Fruit fly (Drosophila melanogaster) whole organism, prepupa: ENCODE measurements around the gene Elp3.

ENCODE experiments used
- Blimp-1 ChIP-seq: fragments of 200-800 bp; sonication (Bioruptor generic); optimal IDR thresholded peaks from 3 replicates; lab custom pipeline; 2017; ENCODE audit warnings: missing biosample characterization, missing genetic modification characterization, mild to moderate bottlenecking, moderate library complexity, missing genetic modification reagents
- CG10669 ChIP-seq: fragments of 200-800 bp; sonication (Bioruptor generic); optimal IDR thresholded peaks from 3 replicates; lab custom pipeline; 2018; ENCODE audit warnings: missing biosample characterization, mild to moderate bottlenecking, missing genetic modification characterization, moderate library complexity
- CG11294 ChIP-seq: fragments of 200-800 bp; sonication (Bioruptor generic); IDR thresholded peaks from 2 replicates; pipeline ENCODE4 v1.3.6; 2022; ENCODE audit warnings: missing biosample characterization, missing genetic modification characterization
- CG11762 ChIP-seq: fragments of 200-800 bp; sonication (Bioruptor generic); optimal IDR thresholded peaks from 3 replicates; lab custom pipeline; 2016; ENCODE audit warnings: missing biosample characterization, missing genetic modification characterization; ENCODE audit not compliant: insufficient read depth
- CG11902 ChIP-seq: fragments of 200-800 bp; sonication (Bioruptor generic); optimal IDR thresholded peaks from 3 replicates; lab custom pipeline; 2016; ENCODE audit warnings: missing biosample characterization, missing genetic modification characterization
- CG15336 ChIP-seq: fragments of 200-800 bp; sonication (Bioruptor generic); IDR thresholded peaks from 2 replicates; pipeline ENCODE4 v1.3.6; 2022; ENCODE audit warnings: missing biosample characterization, missing genetic modification characterization
- CG1621 ChIP-seq: fragments of 200-800 bp; sonication (Bioruptor generic); optimal IDR thresholded peaks from 3 replicates; lab custom pipeline; 2018; ENCODE audit warnings: missing biosample characterization, mild to moderate bottlenecking, missing genetic modification characterization
- CG16779 ChIP-seq: fragments of 200-800 bp; sonication (Bioruptor generic); optimal IDR thresholded peaks from 3 replicates; lab custom pipeline; 2017; ENCODE audit warnings: missing biosample characterization, mild to moderate bottlenecking, missing genetic modification characterization
- CG3032 ChIP-seq: fragments of 200-800 bp; optimal IDR thresholded peaks from 2 replicates; lab custom pipeline; 2019; ENCODE audit warnings: missing biosample characterization, mild to moderate bottlenecking, missing genetic modification characterization, moderate library complexity
- CG31627 ChIP-seq: fragments of 200-800 bp; sonication (Bioruptor generic); optimal IDR thresholded peaks from 3 replicates; lab custom pipeline; 2016; ENCODE audit warnings: missing biosample characterization, missing genetic modification characterization
- CG32006 ChIP-seq: fragments of 200-800 bp; sonication (Bioruptor generic); optimal IDR thresholded peaks from 3 replicates; lab custom pipeline; 2017; ENCODE audit warnings: missing biosample characterization, mild to moderate bottlenecking, missing genetic modification characterization
- CG6792 ChIP-seq: fragments of 200-800 bp; sonication (Bioruptor generic); optimal IDR thresholded peaks from 3 replicates; lab custom pipeline; 2016; ENCODE audit warnings: missing biosample characterization, missing genetic modification characterization
- CG6808 ChIP-seq: fragments of 200-800 bp; sonication (Bioruptor generic); optimal IDR thresholded peaks from 3 replicates; lab custom pipeline; 2017; ENCODE audit warnings: missing biosample characterization, missing genetic modification characterization, mild to moderate bottlenecking, moderate library complexity, missing genetic modification reagents
- CG7368 ChIP-seq: fragments of 200-800 bp; sonication (Bioruptor generic); optimal IDR thresholded peaks from 3 replicates; lab custom pipeline; 2016; ENCODE audit warnings: missing biosample characterization, missing genetic modification characterization
- CG8632 ChIP-seq: fragments of 200-800 bp; sonication (Bioruptor generic); optimal IDR thresholded peaks from 3 replicates; lab custom pipeline; 2016; ENCODE audit warnings: missing biosample characterization, missing genetic modification characterization
- CG9139 ChIP-seq: fragments of 200-800 bp; sonication (Bioruptor generic); optimal IDR thresholded peaks from 3 replicates; lab custom pipeline; 2017; ENCODE audit warnings: missing biosample characterization, mild to moderate bottlenecking, missing genetic modification characterization
- Eip75B ChIP-seq: fragments of 200-800 bp; sonication (Bioruptor generic); optimal IDR thresholded peaks from 3 replicates; lab custom pipeline; 2016; ENCODE audit warnings: missing biosample characterization, missing genetic modification characterization
- Eip78C ChIP-seq: fragments of 200-800 bp; sonication (Bioruptor generic); peaks from one replicate; lab custom pipeline; 2016; ENCODE audit warnings: missing biosample characterization, missing genetic modification characterization
- Ets21C ChIP-seq: fragments of 200-800 bp; sonication (Bioruptor generic); optimal IDR thresholded peaks from 3 replicates; lab custom pipeline; 2016; ENCODE audit warnings: missing biosample characterization, missing genetic modification characterization
- Gug ChIP-seq: fragments of 200-800 bp; sonication (Bioruptor generic); IDR thresholded peaks from 2 replicates; pipeline ENCODE4 v1.3.6; 2022; ENCODE audit warnings: missing biosample characterization, missing genetic modification characterization
- Hr4 ChIP-seq: fragments of 200-800 bp; sonication (Bioruptor generic); optimal IDR thresholded peaks from 3 replicates; lab custom pipeline; 2016; ENCODE audit warnings: missing biosample characterization, missing genetic modification characterization
- Lpt ChIP-seq: fragments of 200-800 bp; sonication (Bioruptor generic); optimal IDR thresholded peaks from 3 replicates; lab custom pipeline; 2016; ENCODE audit warnings: missing biosample characterization, missing genetic modification characterization
- OdsH ChIP-seq: fragments of 200-800 bp; sonication (Bioruptor generic); optimal IDR thresholded peaks from 3 replicates; lab custom pipeline; 2016; ENCODE audit warnings: missing biosample characterization, missing genetic modification characterization
- Smox ChIP-seq: fragments of 200-800 bp; sonication (Bioruptor generic); optimal IDR thresholded peaks from 3 replicates; lab custom pipeline; 2016; ENCODE audit warnings: missing biosample characterization, missing genetic modification characterization
- Sox102F ChIP-seq: fragments of 200-800 bp; sonication (Bioruptor generic); optimal IDR thresholded peaks from 2 replicates; lab custom pipeline; 2016; ENCODE audit warnings: missing biosample characterization, mild to moderate bottlenecking, missing genetic modification characterization
- Sox14 ChIP-seq: fragments of 200-800 bp; sonication (Bioruptor generic); optimal IDR thresholded peaks from 3 replicates; lab custom pipeline; 2016; ENCODE audit warnings: missing biosample characterization, missing genetic modification characterization
- Sox15 ChIP-seq: fragments of 200-800 bp; sonication (Bioruptor generic); optimal IDR thresholded peaks from 3 replicates; lab custom pipeline; 2016; ENCODE audit warnings: missing biosample characterization, missing genetic modification characterization
- achi ChIP-seq: fragments of 200-800 bp; sonication (Bioruptor generic); optimal IDR thresholded peaks from 3 replicates; lab custom pipeline; 2016; ENCODE audit warnings: missing biosample characterization, missing genetic modification characterization
- dsx ChIP-seq: fragments of 200-800 bp; optimal IDR thresholded peaks from 3 replicates; lab custom pipeline; 2019; ENCODE audit warnings: missing biosample characterization, mild to moderate bottlenecking, missing genetic modification characterization, moderate library complexity; ENCODE audit not compliant: poor library complexity, severe bottlenecking
- eg ChIP-seq: fragments of 200-800 bp; sonication (Bioruptor generic); IDR thresholded peaks from 3 replicates; pipeline ENCODE4 v1.3.6; 2022; ENCODE audit warnings: missing biosample characterization, missing genetic modification characterization
- esn ChIP-seq: fragments of 200-800 bp; sonication (Bioruptor generic); optimal IDR thresholded peaks from 2 replicates; lab custom pipeline; 2016; ENCODE audit warnings: missing biosample characterization, mild to moderate bottlenecking, missing genetic modification characterization, moderate library complexity
- fd59A ChIP-seq: fragments of 200-800 bp; sonication (Bioruptor generic); optimal IDR thresholded peaks from 2 replicates; lab custom pipeline; 2017; ENCODE audit warnings: missing biosample characterization, mild to moderate bottlenecking, missing genetic modification characterization, missing genetic modification reagents
- fkh ChIP-seq: fragments of 200-800 bp; sonication (Bioruptor generic); optimal IDR thresholded peaks from 3 replicates; lab custom pipeline; 2017; ENCODE audit warnings: missing biosample characterization, mild to moderate bottlenecking, missing genetic modification characterization, moderate library complexity
- net ChIP-seq: fragments of 200-800 bp; sonication (Bioruptor generic); optimal IDR thresholded peaks from 3 replicates; lab custom pipeline; 2016; ENCODE audit warnings: missing biosample characterization, missing genetic modification characterization
- pdm3 ChIP-seq: fragments of 200-800 bp; sonication (Bioruptor generic); optimal IDR thresholded peaks from 3 replicates; lab custom pipeline; 2016; ENCODE audit warnings: missing biosample characterization, missing genetic modification characterization
- salr ChIP-seq, 2 experiments: fragments of 200-800 bp; sonication (Bioruptor generic); optimal IDR thresholded peaks; 3 replicates each; lab custom pipeline; 2016 to 2018; ENCODE audit warnings: missing biosample characterization in 2 of 2, missing genetic modification characterization in 2 of 2, mild to moderate bottlenecking in 1 of 2
- ss ChIP-seq, 2 experiments: fragments of 200-800 bp; sonication (Bioruptor generic); optimal IDR thresholded peaks; 2 replicates in 1 of 2; 3 replicates in 1 of 2; lab custom pipeline; 2017 to 2018; ENCODE audit warnings: mild to moderate bottlenecking in 2 of 2, missing biosample characterization in 2 of 2, missing genetic modification characterization in 2 of 2, moderate library complexity in 1 of 2
- svp ChIP-seq: fragments of 200-800 bp; sonication (Bioruptor generic); peaks from one replicate; lab custom pipeline; 2016; ENCODE audit warnings: missing biosample characterization, missing genetic modification characterization
- topi ChIP-seq: fragments of 200-800 bp; sonication (Bioruptor generic); optimal IDR thresholded peaks from 3 replicates; lab custom pipeline; 2016; ENCODE audit warnings: missing biosample characterization, missing genetic modification characterization
- vri ChIP-seq: fragments of 200-800 bp; sonication (Bioruptor generic); optimal IDR thresholded peaks from 3 replicates; lab custom pipeline; 2016; ENCODE audit warnings: missing biosample characterization, mild to moderate bottlenecking, missing genetic modification characterization

The Elp3 gene

DNA sequence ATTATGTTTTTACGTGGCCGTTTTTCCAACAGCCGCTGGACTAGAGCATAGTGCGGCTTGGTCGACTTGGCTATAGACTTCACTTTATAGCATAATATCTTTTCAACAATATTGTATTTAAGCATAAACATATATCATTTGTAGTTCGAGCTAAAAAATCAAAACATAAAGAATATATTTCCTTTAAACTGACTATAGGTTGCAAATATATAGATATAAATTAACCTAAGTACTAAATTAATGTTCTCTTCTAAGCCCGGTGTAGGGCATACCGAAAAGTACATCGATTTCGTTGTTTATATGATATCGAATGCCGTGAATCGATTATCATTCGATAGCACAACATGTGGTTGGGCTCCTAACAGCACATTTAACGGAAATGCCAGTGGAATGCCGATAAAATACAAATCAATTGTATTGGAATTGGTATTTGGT, 4.1 kb downstream of the Elp3 start, which contains the start of gene MFS18 (continued):
- TF ChIP-seq CG11294 (GFP tag; lab: Robert Waterston, UW) (peak; percentile 99), CG31627 (GFP tag; lab: Kevin White, UChicago) (peak; percentile 91), fd59A (GFP tag; lab: Kevin White, UChicago) (peak; percentile 84), CG3032 (peak; percentile 98), ss (GFP tag; optimal IDR thresholded peaks at IDR 0.05; lab: Kevin White, UChicago) (peak in 1 of 2 experiments; percentile 90), CG6792 (peak; percentile 94), salr (GFP tag; optimal IDR thresholded peaks at IDR 0.05; lab: Kevin White, UChicago) (peak; percentile 81 to 96), CG11762 (GFP tag; lab: Kevin White, UChicago) (peak; percentile 99), CG16779 (tag; lab: Kevin White, UChicago) (no peak), Lpt (GFP tag; lab: Kevin White, UChicago) (peak; percentile 93), Sox102F (peak; percentile 94), CG9139 (GFP tag; lab: Kevin White, UChicago) (no peak), achi (peak; percentile 97), topi (GFP tag; lab: Kevin White, UChicago) (peak; percentile 95), CG1621 (tag; lab: Kevin White, UChicago) (peak; percentile 85), Eip75B (GFP tag; lab: Kevin White, UChicago) (peak; percentile 92), CG11902 (GFP tag; lab: Kevin White, UChicago) (peak; percentile 95), dsx (GFP tag; lab: Kevin White, UChicago) (peak; percentile 86), fkh (GFP tag; lab: Kevin White, UChicago) (peak; percentile 76), CG15336 (GFP tag; lab: Robert Waterston, UW) (peak; percentile 99)

DNA sequence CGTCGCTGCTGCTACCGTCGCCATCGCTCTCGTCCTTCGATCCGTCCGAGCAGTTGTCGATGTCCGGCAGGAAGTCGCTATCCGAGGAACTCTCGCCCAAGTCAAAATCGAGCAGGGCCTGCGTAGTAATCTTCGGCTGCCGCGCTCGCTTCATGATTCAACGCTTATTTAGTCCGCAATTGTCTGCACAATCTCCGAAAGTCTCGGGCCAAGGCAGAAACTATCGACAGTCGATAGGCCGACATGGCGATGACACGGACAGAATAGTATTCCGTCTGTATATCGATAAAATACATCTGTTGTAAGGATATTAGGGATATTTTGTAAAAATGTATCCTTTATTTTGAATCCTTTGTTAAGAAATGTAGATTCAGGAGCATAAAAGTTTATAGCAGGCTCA, 8.3 kb downstream of the Elp3 start, which contains the start of gene CG15439:
Gene CG15439 (minus strand): TSS at position 241 of the 400 bp plus-strand sequence.
- TF ChIP-seq CG16779 (tag; lab: Kevin White, UChicago) (no peak), CG1621 (tag; lab: Kevin White, UChicago) (peak; percentile 21)

DNA sequence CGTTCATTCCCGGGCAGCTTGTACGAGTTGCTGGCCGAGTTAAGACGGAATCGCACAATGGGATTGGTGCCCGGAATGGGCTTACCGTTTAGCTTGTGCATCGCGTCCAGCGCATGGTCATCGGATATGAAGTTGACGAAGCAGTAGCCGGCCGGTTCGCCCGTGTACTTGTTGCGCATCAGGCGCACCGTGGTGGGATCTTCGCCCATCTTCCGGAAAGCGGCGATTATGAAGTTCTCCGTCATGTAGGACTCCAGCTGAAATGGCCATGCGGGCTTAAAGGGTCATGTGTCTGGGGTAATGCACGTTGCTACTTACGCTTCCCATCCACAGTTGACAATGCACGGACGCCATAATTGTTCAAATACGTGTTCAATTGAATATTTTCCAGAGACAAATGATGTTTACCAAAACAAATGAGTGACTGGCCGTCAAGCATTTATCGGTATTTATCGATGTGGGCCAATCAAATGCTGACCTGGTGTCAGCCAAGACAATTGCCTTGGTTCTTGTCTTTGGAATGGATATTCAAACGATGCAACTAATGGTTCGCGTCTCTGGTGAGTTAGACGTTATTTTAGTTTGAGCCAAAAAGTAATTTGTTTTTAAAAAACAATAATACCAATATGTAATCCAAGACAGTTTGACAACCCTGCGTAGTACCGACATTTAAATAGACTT, 9.6 kb downstream of the Elp3 start, which contains the start of the genes Secp43 and ND-B8:
Gene Secp43 (minus strand): TSS at position 445 of the 681 bp plus-strand sequence.
Gene ND-B8 (plus strand): TSS at position 618 of the 681 bp plus-strand sequence.
- TF ChIP-seq fkh (GFP tag; lab: Kevin White, UChicago) (peak; percentile 77), vri (GFP tag; lab: Kevin White, UChicago) (no peak), CG8632 (no peak), Gug (GFP tag; lab: Robert Waterston, UW) (no peak), dsx (GFP tag; lab: Kevin White, UChicago) (peak; percentile 36), svp (GFP tag; lab: Kevin White, UChicago) (peak; percentile 86), achi (peak; percentile 29), Smox (GFP tag; lab: Kevin White, UChicago) (no peak), Sox14 (GFP tag; lab: Kevin White, UChicago) (peak; percentile 27), CG6808 (GFP tag; lab: Kevin White, UChicago) (peak; percentile 13), CG1621 (tag; lab: Kevin White, UChicago) (peak; percentile 32)

DNA sequence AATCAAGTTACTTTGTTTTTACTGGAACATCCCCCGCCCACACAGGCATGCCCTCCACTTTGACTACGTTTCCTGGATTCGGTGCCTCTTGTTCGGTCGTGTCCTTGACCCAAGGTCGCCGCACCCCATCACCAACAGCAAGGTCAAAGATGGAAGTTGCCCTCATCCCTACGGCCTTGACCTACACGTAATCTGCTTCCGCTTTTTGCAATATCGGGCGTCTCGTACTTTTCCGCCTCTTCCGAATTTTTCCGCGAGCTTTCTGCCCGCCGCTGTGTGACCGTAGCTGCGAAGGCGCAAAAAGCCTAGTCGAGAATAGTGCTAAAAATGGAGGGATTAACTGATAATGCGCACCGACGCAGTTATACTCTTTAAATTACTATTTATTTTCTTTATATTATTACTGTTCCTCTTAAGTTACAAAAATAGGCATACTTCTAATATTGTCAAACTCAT, 12.0 kb downstream of the Elp3 start, which contains the start of gene Gs1l:
Gene Gs1l (minus strand): TSS at position 269 of the 456 bp plus-strand sequence.
- TF ChIP-seq CG16779 (tag; lab: Kevin White, UChicago): no peak
- TF ChIP-seq pdm3 (GFP tag; lab: Kevin White, UChicago): no peak
- no peak for TF ChIP-seq Sox102F
- peak; percentile 28 for TF ChIP-seq Sox14 (GFP tag; lab: Kevin White, UChicago)
- TF ChIP-seq Blimp-1 (GFP tag; lab: Kevin White, UChicago): no peak
- TF ChIP-seq eg (GFP tag; lab: Robert Waterston, UW): peak; percentile 53; the same call in 1 of the 3 replicates
- TF ChIP-seq ss (GFP tag; optimal IDR thresholded peaks at IDR 0.05; lab: Kevin White, UChicago): peak; percentile 16 to 37
- TF ChIP-seq CG7368 (GFP tag; lab: Kevin White, UChicago): no peak
- no peak for TF ChIP-seq Ets21C (GFP tag; lab: Kevin White, UChicago)
- no peak for TF ChIP-seq Sox15 (GFP tag; lab: Kevin White, UChicago)
- no peak for TF ChIP-seq net
- peak; percentile 12 for TF ChIP-seq Eip75B (GFP tag; lab: Kevin White, UChicago)
- peak; percentile 6 for TF ChIP-seq CG3032
- no peak for TF ChIP-seq CG11294 (GFP tag; lab: Robert Waterston, UW)
- peak; percentile 28 for TF ChIP-seq esn (GFP tag; lab: Kevin White, UChicago)
- no peak for TF ChIP-seq CG31627 (GFP tag; lab: Kevin White, UChicago)
- no peak for TF ChIP-seq CG8632
- TF ChIP-seq CG10669 (GFP tag; lab: Kevin White, UChicago): no peak
- TF ChIP-seq OdsH (GFP tag; lab: Kevin White, UChicago): peak; percentile 2
- TF ChIP-seq CG11762 (GFP tag; lab: Kevin White, UChicago): no peak
- TF ChIP-seq CG32006 (GFP tag; lab: Kevin White, UChicago): no peak
- peak; percentile 71 for TF ChIP-seq Eip78C (GFP tag; lab: Kevin White, UChicago)
- TF ChIP-seq CG6808 (GFP tag; lab: Kevin White, UChicago): no peak
- no peak for TF ChIP-seq CG11902 (GFP tag; lab: Kevin White, UChicago)
- no peak for TF ChIP-seq Hr4 (GFP tag; lab: Kevin White, UChicago)
